Worm (Caenorhabditis elegans) whole organism, young adult: ENCODE data around the gene rol-6.

Experiments used
- aptf-3 ChIP-seq: fragments of 200-800 bp; sonication (Bioruptor generic); IDR thresholded peaks from 2 replicates; pipeline ENCODE4 v1.3.6; 2022; ENCODE audit warnings: missing genetic modification characterization, missing compliant biosample characterization
- atf-7 ChIP-seq: sonication (generic microtip); optimal IDR thresholded peaks from 2 replicates; lab custom pipeline; 2017; ENCODE audit warnings: mild to moderate bottlenecking, missing genetic modification characterization, missing compliant biosample characterization
- dpff-1 ChIP-seq: sonication (generic microtip); optimal IDR thresholded peaks from 2 replicates; lab custom pipeline; 2017; ENCODE audit warnings: mild to moderate bottlenecking, missing genetic modification characterization, missing compliant biosample characterization
- ets-4 ChIP-seq: fragments of 200-800 bp; sonication (Bioruptor generic); optimal IDR thresholded peaks from 2 replicates; lab custom pipeline; 2018; ENCODE audit warnings: mild to moderate bottlenecking, missing genetic modification characterization, missing compliant biosample characterization
- mel-28 ChIP-seq: sonication (generic microtip); optimal IDR thresholded peaks from 2 replicates; lab custom pipeline; 2016; ENCODE audit warnings: borderline replicate concordance, mild to moderate bottlenecking, missing genetic modification characterization, missing compliant biosample characterization
- mes-4 ChIP-seq: sonication (generic microtip); optimal IDR thresholded peaks from 2 replicates; lab custom pipeline; 2016; ENCODE audit warnings: missing genotype, missing genetic modification characterization, missing compliant biosample characterization
- unc-62 ChIP-seq: fragments of 150-350 bp; optimal IDR thresholded peaks from 2 replicates; lab custom pipeline; 2014; ENCODE audit warnings: missing biosample characterization, missing genetic modification reagents, missing genetic modification characterization

DNA sequence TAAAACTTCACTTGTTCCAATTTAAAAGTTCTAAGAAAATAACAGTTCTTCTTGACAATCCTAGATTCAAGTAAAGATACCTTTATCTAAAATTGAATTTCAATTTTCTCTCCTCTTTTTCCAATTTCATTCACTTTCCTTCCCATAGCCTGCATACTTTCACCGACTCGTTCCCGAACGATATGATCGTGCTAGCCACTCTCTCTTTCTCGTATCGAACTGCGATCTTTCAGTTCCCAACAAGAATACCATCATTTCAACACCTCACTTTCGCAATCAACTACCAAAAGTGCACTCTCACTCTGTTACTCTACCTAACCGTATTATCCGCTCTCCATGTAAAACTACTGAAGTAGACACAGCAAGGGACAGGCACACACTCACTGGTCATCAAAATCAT, 17.2 kb downstream of the rol-6 start:
- TF ChIP-seq dpff-1 (tag; lab: Kevin White, UChicago) (no peak), aptf-3 (GFP tag; lab: Robert Waterston, UW) (no peak), atf-7 (tag; lab: Kevin White, UChicago) (no peak), mes-4 (tag; lab: Kevin White, UChicago) (no peak), unc-62 (GFP tag; lab: Kevin White, UChicago) (no peak), ets-4 (GFP tag; lab: Kevin White, UChicago) (no peak), mel-28 (tag; lab: Kevin White, UChicago) (no peak)
